Worm (Caenorhabditis elegans) whole organism, L1 larva: Measurements from ENCODE around the gene ucr-2.2.

ENCODE experiments used
- ceh-82 ChIP-seq, 3 experiments: fragments of 150-350 bp in 1 of 3; sonication (generic microtip) in 2 of 3; optimal IDR thresholded peaks; 2 replicates each; lab custom pipeline; 2014 to 2017; ENCODE audit warnings: missing biosample characterization in 3 of 3, missing genetic modification characterization in 3 of 3
- dpl-1 ChIP-seq, 3 experiments: fragments of 150-350 bp in 2 of 3; sonication (generic microtip) in 1 of 3; optimal IDR thresholded peaks; 2 replicates each; lab custom pipeline; 2014 to 2017; ENCODE audit warnings: missing biosample characterization in 3 of 3, missing genetic modification characterization in 3 of 3, missing genetic modification reagents in 3 of 3
- egl-13 ChIP-seq: sonication (generic microtip); optimal IDR thresholded peaks from 2 replicates; lab custom pipeline; 2016; ENCODE audit warnings: missing genotype, missing genetic modification reagents, missing genetic modification characterization, missing compliant biosample characterization
- nhr-28 ChIP-seq: fragments of 150-350 bp; optimal IDR thresholded peaks from 2 replicates; lab custom pipeline; 2014; ENCODE audit warnings: missing biosample characterization, missing genetic modification characterization
- nhr-47 ChIP-seq: sonication (generic microtip); optimal IDR thresholded peaks from 2 replicates; lab custom pipeline; 2016; ENCODE audit warnings: mild to moderate bottlenecking, missing genetic modification characterization, moderate library complexity, missing compliant biosample characterization
- nhr-77 ChIP-seq: fragments of 150-350 bp; optimal IDR thresholded peaks from 2 replicates; lab custom pipeline; 2014; ENCODE audit warnings: missing biosample characterization, missing genetic modification characterization
- skn-1 ChIP-seq: fragments of 150-350 bp; optimal IDR thresholded peaks from 2 replicates; lab custom pipeline; 2014; ENCODE audit warnings: missing biosample characterization, missing genetic modification characterization
- sup-37 ChIP-seq: fragments of 200-800 bp; sonication (Bioruptor generic); optimal IDR thresholded peaks from 2 replicates; lab custom pipeline; 2018; ENCODE audit warnings: mild to moderate bottlenecking, missing genetic modification characterization, missing compliant biosample characterization
- unc-62 ChIP-seq: fragments of 150-350 bp; optimal IDR thresholded peaks from 2 replicates; lab custom pipeline; 2014; ENCODE audit warnings: missing biosample characterization, missing genetic modification reagents, missing genetic modification characterization
- zag-1 ChIP-seq: fragments of 150-350 bp; optimal IDR thresholded peaks from 2 replicates; lab custom pipeline; 2014; ENCODE audit warnings: missing biosample characterization, missing genetic modification characterization

DNA sequence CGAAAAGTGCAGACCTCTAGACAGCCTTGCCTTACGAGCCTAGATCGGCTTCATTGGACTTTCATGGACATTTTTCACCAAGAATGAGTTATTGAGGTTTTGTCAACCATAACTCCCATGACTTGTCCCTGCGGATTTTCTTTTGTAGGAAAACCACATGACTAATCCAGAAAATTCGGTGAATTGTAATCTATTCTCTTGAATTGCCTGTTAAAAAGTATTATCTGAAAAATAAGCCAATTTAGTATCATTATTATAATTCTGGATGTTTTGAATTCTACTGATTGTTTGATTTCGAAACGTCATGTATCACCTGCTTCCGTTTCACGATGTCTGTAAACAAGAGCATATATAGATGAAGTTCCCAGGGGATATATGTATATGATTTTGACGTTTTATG lies 14.8 kb downstream of the ucr-2.2 start:
- no peak for TF ChIP-seq egl-13
- no peak for TF ChIP-seq ceh-82 (tag; optimal IDR thresholded peaks at IDR 0.05; lab: Kevin White, UChicago)
- no peak for TF ChIP-seq zag-1 (tag; lab: Kevin White, UChicago)
- TF ChIP-seq nhr-47: peak; percentile 14
- TF ChIP-seq unc-62: no peak
- TF ChIP-seq skn-1 (tag; lab: Kevin White, UChicago): no peak
- TF ChIP-seq nhr-28 (tag; lab: Kevin White, UChicago): no peak
- TF ChIP-seq dpl-1 (GFP tag; optimal IDR thresholded peaks at IDR 0.05; lab: Kevin White, UChicago): no peak
- TF ChIP-seq nhr-77 (tag; lab: Kevin White, UChicago): no peak
- TF ChIP-seq sup-37 (GFP tag; lab: Kevin White, UChicago): no peak
